Worm (Caenorhabditis elegans) whole organism, late embryonic: ENCODE results near the gene sptl-3.

ENCODE experiments used
- ceh-19 ChIP-seq: fragments of 200-800 bp; sonication (Bioruptor generic); optimal IDR thresholded peaks from 2 replicates; lab custom pipeline; 2018; ENCODE audit warnings: mild to moderate bottlenecking, missing genetic modification characterization, missing compliant biosample characterization
- fkh-10 ChIP-seq: fragments of 150-350 bp; optimal IDR thresholded peaks from 2 replicates; lab custom pipeline; 2014; ENCODE audit warnings: missing biosample characterization, missing genetic modification reagents, missing genetic modification characterization

- no peak for TF ChIP-seq ceh-19 (GFP tag; lab: Kevin White, UChicago)
- TF ChIP-seq fkh-10: no peak
These were observed 23.1 kb downstream of the sptl-3 start, which contains the start of gene str-252 for ce11 chrV:13916196-13916595.
